Worm (Caenorhabditis elegans): ENCODE measurements around the gene Y71G10AR.4.

ce11 chrIV:2242349-2243088 lies 43.7 kb downstream of the Y71G10AR.4 start, which contains the start of the genes M70.3 and M70.2:
- TF ChIP-seq R02D3.7 (tag; optimal IDR thresholded peaks at IDR 0.05): no peak
- no peak for TF ChIP-seq nhr-25 (tag; optimal IDR thresholded peaks at IDR 0.05; ENCODE audit: borderline replicate concordance, insufficient read depth)
- no peak for TF ChIP-seq unc-39 (tag; optimal IDR thresholded peaks at IDR 0.05)
- TF ChIP-seq nhr-76 (tag; optimal IDR thresholded peaks at IDR 0.05): no peak
- TF ChIP-seq nhr-111 (GFP tag; optimal IDR thresholded peaks at IDR 0.05): no peak
- TF ChIP-seq ZK546.5 (tag; optimal IDR thresholded peaks at IDR 0.05): no peak
- no peak for TF ChIP-seq F49E8.2 (tag; optimal IDR thresholded peaks at IDR 0.05; ENCODE audit: borderline replicate concordance)
- TF ChIP-seq dpl-1 (GFP tag; optimal IDR thresholded peaks at IDR 0.05): no peak
- no peak for TF ChIP-seq F44E2.7 (GFP tag; IDR thresholded peaks at IDR 0.05)
- no peak for TF ChIP-seq fkh-10 (GFP tag; optimal IDR thresholded peaks at IDR 0.05)
- TF ChIP-seq nhr-28 (tag; optimal IDR thresholded peaks at IDR 0.05): no peak
